Worm (Caenorhabditis elegans) whole organism, mixed stage, embryonic: ENCODE data around the gene nspb-2.
"Not testable (repeated sequence)": the region's sequence is repeated elsewhere in the genome, so short reads cannot be mapped to it uniquely, and the experiment has no call there.

ENCODE experiments used
- M03D4.4 ChIP-seq: sonication (generic microtip); optimal IDR thresholded peaks from 2 replicates; lab custom pipeline; 2017; ENCODE audit warnings: mild to moderate bottlenecking, missing genetic modification characterization, missing compliant biosample characterization
- blmp-1 ChIP-seq: fragments of 150-350 bp; optimal IDR thresholded peaks from 2 replicates; lab custom pipeline; 2014; ENCODE audit warnings: missing biosample characterization, missing genetic modification characterization
- ceh-43 ChIP-seq: fragments of 200-800 bp; sonication (Bioruptor generic); optimal IDR thresholded peaks from 2 replicates; lab custom pipeline; 2018; ENCODE audit warnings: mild to moderate bottlenecking, missing genetic modification characterization, moderate library complexity, missing compliant biosample characterization
- ceh-83 ChIP-seq: fragments of 200-800 bp; sonication (Bioruptor generic); optimal IDR thresholded peaks from 2 replicates; lab custom pipeline; 2018; ENCODE audit warnings: mild to moderate bottlenecking, missing genetic modification characterization, missing compliant biosample characterization
- ces-1 ChIP-seq: fragments of 150-350 bp; optimal IDR thresholded peaks from 2 replicates; lab custom pipeline; 2014; ENCODE audit warnings: missing biosample characterization, missing genetic modification reagents, missing genetic modification characterization
- cnd-1 ChIP-seq: fragments of 200-800 bp; sonication (Bioruptor generic); optimal IDR thresholded peaks from 2 replicates; lab custom pipeline; 2018; ENCODE audit warnings: mild to moderate bottlenecking, missing genetic modification characterization, missing compliant biosample characterization
- drap-1 ChIP-seq: fragments of 200-800 bp; sonication (Bioruptor generic); optimal IDR thresholded peaks from 3 replicates; lab custom pipeline; 2018; ENCODE audit warnings: mild to moderate bottlenecking, missing genetic modification characterization, missing compliant biosample characterization
- elt-1 ChIP-seq: sonication (generic microtip); optimal IDR thresholded peaks from 2 replicates; lab custom pipeline; 2017; ENCODE audit warnings: missing genetic modification characterization, mild to moderate bottlenecking, missing compliant biosample characterization, antibody characterized with exemption, moderate library complexity, borderline replicate concordance; ENCODE audit not compliant: insufficient read depth
- elt-3 ChIP-seq: fragments of 150-350 bp; optimal IDR thresholded peaks from 2 replicates; lab custom pipeline; 2014; ENCODE audit warnings: missing biosample characterization, missing genetic modification characterization
- flh-1 ChIP-seq: fragments of 200-800 bp; sonication (Bioruptor generic); optimal IDR thresholded peaks from 2 replicates; lab custom pipeline; 2018; ENCODE audit warnings: mild to moderate bottlenecking, missing genetic modification characterization, moderate library complexity, missing compliant biosample characterization
- hlh-1 ChIP-seq: fragments of 150-350 bp; optimal IDR thresholded peaks from 2 replicates; lab custom pipeline; 2014; ENCODE audit warnings: missing biosample characterization, missing genetic modification reagents, missing genetic modification characterization
- lin-13 ChIP-seq: fragments of 150-350 bp; optimal IDR thresholded peaks from 2 replicates; lab custom pipeline; 2014; ENCODE audit warnings: missing biosample characterization, missing genetic modification characterization
- lin-32 ChIP-seq: fragments of 200-800 bp; sonication (Bioruptor generic); optimal IDR thresholded peaks from 2 replicates; lab custom pipeline; 2018; ENCODE audit warnings: mild to moderate bottlenecking, missing genetic modification characterization, missing compliant biosample characterization
- lsy-2 ChIP-seq: fragments of 150-350 bp; optimal IDR thresholded peaks from 2 replicates; lab custom pipeline; 2014; ENCODE audit warnings: missing biosample characterization, missing genetic modification characterization
- mab-5 ChIP-seq: fragments of 150-350 bp; optimal IDR thresholded peaks from 2 replicates; lab custom pipeline; 2014; ENCODE audit warnings: missing biosample characterization, missing genetic modification characterization
- mep-1 ChIP-seq: fragments of 150-350 bp; optimal IDR thresholded peaks from 2 replicates; lab custom pipeline; 2017; ENCODE audit warnings: missing biosample characterization, missing genetic modification reagents, missing genetic modification characterization, inconsistent platforms
- mls-2 ChIP-seq: sonication (generic microtip); optimal IDR thresholded peaks from 2 replicates; lab custom pipeline; 2016; ENCODE audit warnings: mild to moderate bottlenecking, missing genetic modification characterization, moderate library complexity, missing compliant biosample characterization
- nhr-12 ChIP-seq: fragments of 150-350 bp; optimal IDR thresholded peaks from 2 replicates; lab custom pipeline; 2014; ENCODE audit warnings: missing biosample characterization, missing genetic modification characterization
- nhr-2 ChIP-seq: fragments of 150-350 bp; optimal IDR thresholded peaks from 2 replicates; lab custom pipeline; 2014; ENCODE audit warnings: missing biosample characterization, missing genetic modification characterization
- nhr-237 ChIP-seq: fragments of 150-350 bp; optimal IDR thresholded peaks from 2 replicates; lab custom pipeline; 2014; ENCODE audit warnings: missing biosample characterization, missing genetic modification characterization
- nhr-28 ChIP-seq: fragments of 150-350 bp; optimal IDR thresholded peaks from 2 replicates; lab custom pipeline; 2014; ENCODE audit warnings: missing biosample characterization, missing genetic modification characterization
- nhr-76 ChIP-seq: sonication (generic microtip); optimal IDR thresholded peaks from 2 replicates; lab custom pipeline; 2017; ENCODE audit warnings: missing biosample characterization, missing genetic modification characterization
- pha-4 ChIP-seq: fragments of 150-350 bp; optimal IDR thresholded peaks from 2 replicates; lab custom pipeline; 2018; ENCODE audit warnings: missing biosample characterization, missing genetic modification reagents, missing genetic modification characterization
- sem-2 ChIP-seq: fragments of 200-800 bp; sonication (Bioruptor generic); optimal IDR thresholded peaks from 2 replicates; lab custom pipeline; 2018; ENCODE audit warnings: mild to moderate bottlenecking, missing genetic modification characterization, missing compliant biosample characterization
- snpc-4 ChIP-seq: fragments of 150-350 bp; optimal IDR thresholded peaks from 2 replicates; lab custom pipeline; 2014; ENCODE audit warnings: missing biosample characterization, missing genetic modification characterization
- sptf-1 ChIP-seq: sonication (generic microtip); optimal IDR thresholded peaks from 2 replicates; lab custom pipeline; 2017; ENCODE audit warnings: mild to moderate bottlenecking, missing genetic modification characterization, moderate library complexity, missing compliant biosample characterization
- tbx-8 ChIP-seq: fragments of 200-800 bp; sonication (Bioruptor generic); optimal IDR thresholded peaks from 2 replicates; lab custom pipeline; 2018; ENCODE audit warnings: mild to moderate bottlenecking, missing genetic modification characterization, moderate library complexity, missing compliant biosample characterization
- unc-120 ChIP-seq: sonication (generic microtip); optimal IDR thresholded peaks from 2 replicates; lab custom pipeline; 2017; ENCODE audit warnings: missing genetic modification characterization, missing compliant biosample characterization; ENCODE audit not compliant: poor library complexity, severe bottlenecking
- unc-62 ChIP-seq: fragments of 150-350 bp; optimal IDR thresholded peaks from 2 replicates; lab custom pipeline; 2014; ENCODE audit warnings: missing biosample characterization, missing genetic modification reagents, missing genetic modification characterization
- zip-8 ChIP-seq: fragments of 150-350 bp; optimal IDR thresholded peaks from 2 replicates; lab custom pipeline; 2014; ENCODE audit warnings: missing biosample characterization, missing genetic modification characterization
- ztf-11 ChIP-seq: fragments of 150-350 bp; optimal IDR thresholded peaks from 2 replicates; lab custom pipeline; 2014; ENCODE audit warnings: missing biosample characterization, missing genetic modification characterization

Gene nspb-2

DNA sequence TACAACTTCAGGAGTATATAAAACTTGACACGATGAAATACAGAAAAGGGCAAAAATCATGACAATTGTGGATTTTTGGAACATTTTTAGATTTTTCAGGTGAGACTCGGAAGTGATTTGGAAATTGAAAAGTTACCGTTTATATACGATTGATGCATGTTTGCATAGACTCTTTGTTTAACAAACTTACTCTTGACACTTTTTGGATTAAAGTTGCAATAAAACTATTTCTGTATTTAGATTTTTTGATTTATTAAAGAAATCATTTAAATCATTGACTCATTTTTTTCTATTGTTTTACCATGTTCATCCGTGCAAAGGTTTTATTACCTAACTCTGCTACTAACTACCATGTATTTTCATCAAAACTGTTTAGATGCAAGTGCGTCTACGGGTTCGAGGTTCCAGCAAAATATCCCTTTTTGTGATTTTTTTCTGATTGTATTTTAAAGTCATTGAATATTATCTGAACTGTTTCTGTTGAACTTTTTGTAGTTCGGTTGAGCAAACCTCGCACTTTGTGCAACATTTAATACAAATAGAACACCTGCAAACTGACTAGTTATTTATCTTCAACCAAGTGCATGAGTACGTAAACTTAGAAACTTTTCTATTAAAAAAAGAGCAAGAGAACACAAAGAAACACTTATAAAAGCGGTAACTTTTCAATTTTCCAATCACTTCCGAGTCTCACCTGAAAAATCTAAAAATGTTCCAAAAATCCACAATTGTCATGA lies at the start of gene nspb-2, which contains the start of gene nspb-1:
Gene nspb-2, plus strand, starts transcription at position 687 of the 737 bp plus-strand sequence.
Gene nspb-1, minus strand, starts transcription at position 101 of the 737 bp plus-strand sequence.
- TF ChIP-seq sem-2; zip-8 (tag; lab: Kevin White, UChicago); M03D4.4 (tag; lab: Kevin White, UChicago): not testable (repeated sequence)

DNA sequence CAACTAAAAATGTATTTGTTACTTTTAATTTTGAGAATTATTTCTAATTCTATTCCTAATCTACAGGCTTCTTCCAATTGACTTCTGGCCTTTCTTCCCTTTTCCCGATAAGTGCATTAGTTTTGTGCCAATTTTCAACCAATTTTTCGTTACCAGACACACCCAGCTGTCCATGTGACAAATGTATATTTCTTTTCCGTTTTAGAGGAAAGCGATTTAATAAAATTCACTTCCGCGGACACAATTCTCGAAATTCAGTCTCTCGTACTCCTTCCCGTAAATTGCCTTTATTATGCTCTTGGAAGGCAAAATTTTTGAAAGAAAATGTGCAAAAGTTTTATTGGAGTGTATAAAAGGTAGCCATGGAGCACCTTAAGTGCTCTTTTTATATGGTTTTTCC lies 48.5 kb upstream of the nspb-2 start:
- peak; percentile 92 for TF ChIP-seq ces-1
- TF ChIP-seq lsy-2 (tag; lab: Kevin White, UChicago), result no peak

DNA sequence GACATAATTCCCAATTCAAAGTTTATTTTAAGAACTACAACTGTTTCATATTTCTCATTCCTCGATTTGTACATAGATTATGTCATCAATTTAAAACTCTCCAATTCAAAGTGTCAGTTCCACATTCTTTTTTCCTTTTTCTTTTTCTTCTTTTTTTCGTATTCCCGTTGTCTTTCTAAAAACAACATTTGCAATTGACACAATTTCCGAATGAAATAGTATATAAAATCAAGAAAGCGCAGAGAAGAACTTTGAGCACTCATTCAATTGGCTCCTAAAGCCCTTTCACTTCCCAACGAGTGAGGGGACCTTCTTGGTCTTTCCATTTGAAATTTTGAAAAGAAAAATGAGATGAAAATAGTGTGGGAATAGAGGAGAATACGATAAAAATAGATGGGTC lies 44.1 kb upstream of the nspb-2 start:
- TF ChIP-seq nhr-237, result no peak
- peak; percentile 74 for TF ChIP-seq ces-1
- TF ChIP-seq sptf-1 (tag; lab: Kevin White, UChicago), result no peak
- no peak for TF ChIP-seq elt-3 (tag; lab: Kevin White, UChicago)
- no peak for TF ChIP-seq blmp-1
- TF ChIP-seq mep-1, result no peak
- TF ChIP-seq hlh-1 (tag; lab: Kevin White, UChicago), result no peak

DNA sequence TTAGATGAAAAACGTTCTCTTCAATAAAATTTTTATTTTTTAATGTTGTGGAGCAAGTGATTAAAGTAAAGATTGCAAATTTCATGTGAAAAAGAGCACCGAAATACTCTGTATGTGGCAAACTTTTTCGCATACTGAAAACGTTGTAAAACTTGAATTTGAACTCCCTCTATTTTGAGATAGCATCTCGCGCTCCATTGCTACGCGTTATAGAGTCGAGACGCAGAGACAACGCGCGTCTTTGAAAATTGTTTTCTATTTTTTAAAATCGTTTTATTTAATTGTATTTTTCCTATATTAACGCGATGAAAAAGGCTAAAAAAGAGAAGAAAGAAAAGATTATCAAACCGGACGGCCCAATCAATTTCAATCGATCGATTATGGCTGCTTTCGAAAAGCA lies 42.9 kb upstream of the nspb-2 start, which contains the start of gene fan-1:
Gene fan-1, plus strand, starts transcription at position 78 of the 400 bp plus-strand sequence.
- TF ChIP-seq elt-1 (peak; percentile 14), elt-3 (tag; lab: Kevin White, UChicago) (no peak), unc-62 (GFP tag; lab: Kevin White, UChicago) (no peak), snpc-4 (tag; lab: Kevin White, UChicago) (no peak), M03D4.4 (tag; lab: Kevin White, UChicago) (no peak), hlh-1 (tag; lab: Kevin White, UChicago) (no peak), tbx-8 (no peak), lin-32 (GFP tag; lab: Kevin White, UChicago) (no peak), mep-1 (peak; percentile 36), mls-2 (tag; lab: Kevin White, UChicago) (no peak), ceh-43 (GFP tag; lab: Kevin White, UChicago) (no peak), ceh-83 (no peak), nhr-237 (peak; percentile 28), mab-5 (tag; lab: Kevin White, UChicago) (no peak), nhr-76 (tag; lab: Kevin White, UChicago) (no peak), ztf-11 (no peak), pha-4 (peak; percentile 9), sem-2 (no peak), ces-1 (peak; percentile 50), unc-120 (tag; lab: Kevin White, UChicago) (no peak), lin-13 (no peak), nhr-28 (tag; lab: Kevin White, UChicago) (no peak)

DNA sequence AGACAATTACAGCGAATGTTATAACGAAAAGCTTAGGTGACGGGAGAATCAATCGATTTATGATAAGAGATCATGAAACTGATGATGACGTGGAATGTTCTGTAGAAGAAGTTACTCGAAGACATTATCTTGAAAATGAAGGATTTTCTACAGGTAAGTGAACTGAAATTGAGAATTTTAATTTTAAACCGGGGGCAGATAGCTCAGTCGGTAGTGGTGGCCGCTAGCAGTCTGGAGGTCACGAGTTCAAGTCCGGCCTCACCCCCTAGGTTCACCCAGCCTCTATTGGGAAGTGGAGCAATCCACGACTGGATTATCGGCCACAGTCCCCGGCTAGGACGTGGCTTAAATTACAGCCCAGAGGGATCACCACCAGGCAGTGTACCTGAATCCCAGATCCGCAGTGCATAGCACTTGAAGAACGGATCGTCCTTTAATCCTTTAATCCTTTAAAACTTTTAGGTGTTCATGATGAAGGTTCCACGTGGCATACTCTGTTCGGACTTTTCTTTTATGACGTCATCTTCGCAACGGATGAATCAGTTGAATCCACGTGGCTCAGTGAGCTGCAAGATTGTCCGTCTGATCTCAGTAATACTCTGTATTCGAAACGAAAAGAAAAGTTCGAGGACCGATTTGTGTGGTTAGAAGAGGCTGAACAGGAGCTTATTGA lies 40.0 kb upstream of the nspb-2 start:
- peak; percentile 83 for TF ChIP-seq zip-8 (tag; lab: Kevin White, UChicago)
- TF ChIP-seq, all 35 proteins: peak for 1; not testable (repeated sequence) for 34

DNA sequence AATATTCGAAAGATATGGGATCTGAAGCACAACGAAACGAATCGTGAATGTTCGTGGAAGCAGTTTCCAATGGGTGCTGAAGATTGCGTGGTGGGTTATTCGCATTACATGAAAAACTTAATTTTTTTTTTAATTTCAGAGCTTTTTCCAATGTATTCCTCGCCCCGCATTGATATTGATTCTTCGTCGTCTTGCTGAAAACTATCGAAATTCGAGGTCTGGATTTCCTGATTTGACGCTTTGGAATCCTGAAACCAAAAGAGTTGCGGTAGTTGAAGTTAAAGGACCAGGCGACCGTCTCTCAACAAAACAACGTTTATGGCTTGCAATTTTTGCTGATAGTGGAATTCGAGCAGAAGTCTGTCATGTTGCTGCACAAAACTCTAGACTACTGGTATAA lies 39.5 kb upstream of the nspb-2 start:
- TF ChIP-seq sptf-1 (tag; lab: Kevin White, UChicago), result no peak
- TF ChIP-seq ceh-43 (GFP tag; lab: Kevin White, UChicago), result no peak
- no peak for TF ChIP-seq ces-1
- TF ChIP-seq nhr-28 (tag; lab: Kevin White, UChicago), result no peak
- TF ChIP-seq cnd-1 (tag; lab: Kevin White, UChicago), result no peak
- no peak for TF ChIP-seq M03D4.4 (tag; lab: Kevin White, UChicago)
- no peak for TF ChIP-seq flh-1 (GFP tag; lab: Kevin White, UChicago)
- no peak for TF ChIP-seq ceh-83
- no peak for TF ChIP-seq drap-1 (GFP tag; lab: Kevin White, UChicago)
- TF ChIP-seq nhr-237, result no peak
- no peak for TF ChIP-seq nhr-12 (tag; lab: Kevin White, UChicago)
- TF ChIP-seq nhr-2, result no peak
- no peak for TF ChIP-seq unc-62 (GFP tag; lab: Kevin White, UChicago)
- TF ChIP-seq unc-120 (tag; lab: Kevin White, UChicago), result no peak
- TF ChIP-seq tbx-8, result no peak
- TF ChIP-seq blmp-1, result no peak
- TF ChIP-seq pha-4, result no peak
- no peak for TF ChIP-seq elt-1
